Fruit fly (Drosophila melanogaster): ENCODE results near the gene CG33125.

DNA sequence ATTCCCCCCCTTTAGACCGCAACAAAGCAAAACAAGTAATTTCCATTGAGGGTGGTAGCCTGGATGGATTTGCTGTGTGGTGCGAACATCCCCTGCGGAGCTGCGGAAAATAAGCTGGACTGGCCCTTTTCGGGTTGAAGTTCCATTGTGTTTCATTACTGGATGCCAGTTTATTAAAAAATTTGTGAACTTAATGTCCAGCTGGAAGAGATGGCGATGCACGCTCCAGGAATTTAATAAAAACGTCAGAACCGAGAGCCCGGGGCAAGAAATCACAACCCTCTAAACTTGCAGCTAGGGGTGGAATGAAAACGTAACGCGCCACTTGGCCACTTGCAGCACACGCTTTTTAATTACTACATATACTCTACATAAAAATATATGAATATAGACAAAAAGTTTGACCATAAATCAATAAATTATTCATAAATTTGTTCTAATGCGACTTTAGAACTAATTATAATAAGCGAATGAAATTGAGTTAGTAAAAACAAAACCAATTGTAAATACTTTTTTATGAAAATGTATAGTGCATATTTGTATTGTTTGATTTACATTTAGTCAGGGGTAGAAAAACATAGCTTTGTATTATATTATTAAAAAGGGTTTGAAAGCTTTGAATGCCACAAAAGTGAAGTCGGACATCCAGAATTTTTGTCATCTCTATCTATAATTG lies 15.8 kb downstream of the CG33125 start:
- TF ChIP-seq CTCF (optimal IDR thresholded peaks at IDR 0.05) (no peak), CG8478 (optimal IDR thresholded peaks at IDR 0.05) (no peak)
